Worm (Caenorhabditis elegans) whole organism, late embryonic: ENCODE measurements around the gene Y45F10B.12.

Experiments used
- C38D4.7 ChIP-seq: fragments of 200-800 bp; sonication (Bioruptor generic); optimal IDR thresholded peaks from 2 replicates; lab custom pipeline; 2018; ENCODE audit warnings: mild to moderate bottlenecking, missing genetic modification characterization, moderate library complexity, missing compliant biosample characterization
- ceh-19 ChIP-seq: fragments of 200-800 bp; sonication (Bioruptor generic); optimal IDR thresholded peaks from 2 replicates; lab custom pipeline; 2018; ENCODE audit warnings: mild to moderate bottlenecking, missing genetic modification characterization, missing compliant biosample characterization
- ceh-31 ChIP-seq: sonication (generic microtip); optimal IDR thresholded peaks from 2 replicates; lab custom pipeline; 2016; ENCODE audit warnings: missing genetic modification characterization, missing compliant biosample characterization
- elt-2 ChIP-seq: sonication (generic microtip); optimal IDR thresholded peaks from 2 replicates; lab custom pipeline; 2016; ENCODE audit warnings: missing genetic modification reagents, missing genetic modification characterization, missing compliant biosample characterization
- fkh-10 ChIP-seq: fragments of 150-350 bp; optimal IDR thresholded peaks from 2 replicates; lab custom pipeline; 2014; ENCODE audit warnings: missing biosample characterization, missing genetic modification reagents, missing genetic modification characterization
- lim-6 ChIP-seq: sonication (generic microtip); optimal IDR thresholded peaks from 2 replicates; lab custom pipeline; 2016; ENCODE audit warnings: missing genetic modification characterization, missing compliant biosample characterization
- mec-3 ChIP-seq: sonication (generic microtip); optimal IDR thresholded peaks from 2 replicates; lab custom pipeline; 2016; ENCODE audit warnings: borderline replicate concordance, missing genetic modification characterization, missing compliant biosample characterization
- nfya-1 ChIP-seq: sonication (generic microtip); optimal IDR thresholded peaks from 2 replicates; lab custom pipeline; 2017; ENCODE audit warnings: missing genetic modification characterization, mild to moderate bottlenecking, missing compliant biosample characterization, antibody characterized with exemption, moderate library complexity
- nhr-11 ChIP-seq: fragments of 150-350 bp; optimal IDR thresholded peaks from 2 replicates; lab custom pipeline; 2014; ENCODE audit warnings: missing biosample characterization, missing genetic modification characterization
- npax-4 ChIP-seq: sonication (generic microtip); optimal IDR thresholded peaks from 2 replicates; lab custom pipeline; 2016; ENCODE audit warnings: missing genetic modification characterization, missing compliant biosample characterization
- pax-1 ChIP-seq: fragments of 150-350 bp; optimal IDR thresholded peaks from 2 replicates; lab custom pipeline; 2014; ENCODE audit warnings: missing biosample characterization, missing genetic modification characterization
- rnt-1 ChIP-seq: sonication (generic microtip); optimal IDR thresholded peaks from 2 replicates; lab custom pipeline; 2016; ENCODE audit warnings: missing genetic modification characterization, missing compliant biosample characterization
- tbx-2 ChIP-seq: sonication (generic microtip); optimal IDR thresholded peaks from 2 replicates; lab custom pipeline; 2016; ENCODE audit warnings: missing genetic modification characterization, missing compliant biosample characterization

DNA sequence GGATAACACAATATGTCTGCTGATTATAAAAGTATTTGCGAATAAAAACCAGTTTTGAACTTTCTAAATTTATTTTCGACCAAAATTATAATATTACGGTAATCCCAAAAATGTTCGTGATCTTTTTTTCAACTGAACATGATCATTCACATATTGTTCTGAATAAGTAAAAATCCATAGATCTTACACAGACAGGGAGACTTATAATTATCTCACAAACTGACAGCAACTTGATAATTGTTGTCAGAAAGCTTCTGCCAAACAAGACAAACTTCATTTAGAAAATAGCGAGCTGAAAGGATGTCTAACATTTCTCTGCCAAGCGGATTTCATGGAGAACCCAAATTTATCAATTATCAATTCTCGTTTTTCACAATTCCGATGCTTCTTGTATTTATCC, 39.2 kb downstream of the Y45F10B.12 start, which contains the start of gene sru-21:
- TF ChIP-seq C38D4.7 (GFP tag; lab: Kevin White, UChicago) (no peak), nfya-1 (tag; lab: Kevin White, UChicago) (no peak), elt-2 (tag; lab: Kevin White, UChicago) (no peak), rnt-1 (tag; lab: Kevin White, UChicago) (no peak), ceh-19 (GFP tag; lab: Kevin White, UChicago) (no peak), ceh-31 (tag; lab: Kevin White, UChicago) (no peak), mec-3 (tag; lab: Kevin White, UChicago) (no peak), lim-6 (tag; lab: Kevin White, UChicago) (no peak), nhr-11 (tag; lab: Kevin White, UChicago) (no peak), fkh-10 (GFP tag; lab: Kevin White, UChicago) (no peak), pax-1 (tag; lab: Kevin White, UChicago) (no peak), tbx-2 (tag; lab: Kevin White, UChicago) (no peak), npax-4 (no peak)
